Fruit fly (Drosophila melanogaster) whole organism, embryonic: Measurements from ENCODE around the gene CG7985.

ENCODE experiments used
- Blimp-1 ChIP-seq: fragments of 200-800 bp; sonication (Bioruptor generic); optimal IDR thresholded peaks from 3 replicates; lab custom pipeline; 2018; ENCODE audit warnings: missing biosample characterization, missing genetic modification characterization, mild to moderate bottlenecking, moderate library complexity, missing genetic modification reagents
- CG11504 ChIP-seq: fragments of 200-800 bp; sonication (Bioruptor generic); optimal IDR thresholded peaks from 3 replicates; lab custom pipeline; 2019; ENCODE audit warnings: missing biosample characterization, mild to moderate bottlenecking, missing genetic modification characterization, moderate library complexity
- CG11560 ChIP-seq: fragments of 200-800 bp; sonication (Bioruptor generic); IDR thresholded peaks from 3 replicates; pipeline ENCODE4 v1.3.6; 2022; ENCODE audit warnings: missing biosample characterization, missing genetic modification characterization
- CG12236 ChIP-seq: fragments of 200-800 bp; sonication (Bioruptor generic); optimal IDR thresholded peaks from 2 replicates; lab custom pipeline; 2016; ENCODE audit warnings: missing biosample characterization, missing genetic modification characterization
- CG1233 ChIP-seq: fragments of 200-800 bp; sonication (Bioruptor generic); optimal IDR thresholded peaks from 4 replicates; lab custom pipeline; 2018; ENCODE audit warnings: missing biosample characterization, mild to moderate bottlenecking, missing genetic modification characterization
- CG12659 ChIP-seq: fragments of 200-800 bp; sonication (Bioruptor generic); optimal IDR thresholded peaks from 3 replicates; lab custom pipeline; 2017; ENCODE audit warnings: mild to moderate bottlenecking, missing biosample characterization, missing genetic modification reagents, missing genetic modification characterization
- CG12744 ChIP-seq: fragments of 200-800 bp; sonication (Bioruptor generic); optimal IDR thresholded peaks from 2 replicates; lab custom pipeline; 2016; ENCODE audit warnings: missing biosample characterization, missing genetic modification characterization
- CG13624 ChIP-seq: fragments of 200-800 bp; sonication (Bioruptor generic); optimal IDR thresholded peaks from 2 replicates; lab custom pipeline; 2016; ENCODE audit warnings: missing biosample characterization, missing genetic modification characterization
- CG15269 ChIP-seq: fragments of 200-800 bp; sonication (Bioruptor generic); optimal IDR thresholded peaks from 2 replicates; lab custom pipeline; 2018; ENCODE audit warnings: missing biosample characterization, mild to moderate bottlenecking, missing genetic modification characterization, moderate library complexity
- CG16779 ChIP-seq: fragments of 200-800 bp; sonication (Bioruptor generic); IDR thresholded peaks from 2 replicates; pipeline ENCODE4 v1.3.6; 2022; ENCODE audit warnings: missing biosample characterization, missing genetic modification characterization
- CG17802 ChIP-seq: fragments of 200-800 bp; sonication (Bioruptor generic); optimal IDR thresholded peaks from 2 replicates; lab custom pipeline; 2018; ENCODE audit warnings: missing biosample characterization, mild to moderate bottlenecking, missing genetic modification characterization, moderate library complexity
- CG17829 ChIP-seq: fragments of 200-800 bp; optimal IDR thresholded peaks from 2 replicates; lab custom pipeline; 2019; ENCODE audit warnings: missing biosample characterization, mild to moderate bottlenecking, missing genetic modification characterization, moderate library complexity
- CG18262 ChIP-seq: fragments of 200-800 bp; optimal IDR thresholded peaks from 3 replicates; lab custom pipeline; 2019; ENCODE audit warnings: missing biosample characterization, mild to moderate bottlenecking, missing genetic modification characterization, moderate library complexity
- CG18476 ChIP-seq: fragments of 200-800 bp; sonication (Bioruptor generic); optimal IDR thresholded peaks from 2 replicates; lab custom pipeline; 2016; ENCODE audit warnings: missing biosample characterization, mild to moderate bottlenecking, missing genetic modification characterization
- CG33557 ChIP-seq: fragments of 200-800 bp; sonication (Bioruptor generic); optimal IDR thresholded peaks from 2 replicates; lab custom pipeline; 2019; ENCODE audit warnings: missing biosample characterization, mild to moderate bottlenecking, missing genetic modification characterization, moderate library complexity
- CG3407 ChIP-seq: fragments of 200-800 bp; sonication (Bioruptor generic); optimal IDR thresholded peaks from 2 replicates; lab custom pipeline; 2018; ENCODE audit warnings: missing biosample characterization, mild to moderate bottlenecking, missing genetic modification characterization
- CG34422 ChIP-seq: fragments of 200-800 bp; sonication (Bioruptor generic); IDR thresholded peaks from 3 replicates; pipeline ENCODE4 v1.3.6; 2022; ENCODE audit warnings: missing biosample characterization, missing genetic modification characterization
- CG4707 ChIP-seq: fragments of 200-800 bp; sonication (Bioruptor generic); optimal IDR thresholded peaks from 2 replicates; lab custom pipeline; 2018; ENCODE audit warnings: missing biosample characterization, mild to moderate bottlenecking, missing genetic modification characterization, moderate library complexity
- CG6683 ChIP-seq: fragments of 200-800 bp; sonication (Bioruptor generic); optimal IDR thresholded peaks from 2 replicates; lab custom pipeline; 2017; ENCODE audit warnings: missing biosample characterization, mild to moderate bottlenecking, missing genetic modification characterization, missing genetic modification reagents
- CG7745 ChIP-seq: fragments of 200-800 bp; sonication (Bioruptor generic); optimal IDR thresholded peaks from 2 replicates; lab custom pipeline; 2018; ENCODE audit warnings: missing biosample characterization, mild to moderate bottlenecking, missing genetic modification characterization, moderate library complexity
- CG8765 ChIP-seq: fragments of 200-800 bp; sonication (Bioruptor generic); IDR thresholded peaks from 2 replicates; pipeline ENCODE4 v1.3.6; 2022; ENCODE audit warnings: missing biosample characterization, missing genetic modification characterization
- CG9932 ChIP-seq: fragments of 200-800 bp; sonication (Bioruptor generic); IDR thresholded peaks from 2 replicates; pipeline ENCODE4 v1.3.6; 2022; ENCODE audit warnings: missing biosample characterization, missing genetic modification characterization
- Camta ChIP-seq: fragments of 200-800 bp; sonication (Bioruptor generic); optimal IDR thresholded peaks from 2 replicates; lab custom pipeline; 2016; ENCODE audit warnings: missing biosample characterization, missing genetic modification characterization
- Chrac-16 ChIP-seq: fragments of 200-800 bp; sonication (Bioruptor generic); optimal IDR thresholded peaks from 3 replicates; lab custom pipeline; 2016; ENCODE audit warnings: missing biosample characterization, missing genetic modification characterization
- D19A ChIP-seq: fragments of 200-800 bp; optimal IDR thresholded peaks from 3 replicates; lab custom pipeline; 2019; ENCODE audit warnings: missing biosample characterization, mild to moderate bottlenecking, missing genetic modification characterization, moderate library complexity
- E2f2 ChIP-seq: fragments of 200-800 bp; sonication (Bioruptor generic); IDR thresholded peaks from 2 replicates; pipeline ENCODE4 v1.3.6; 2022; ENCODE audit warnings: missing biosample characterization, missing genetic modification characterization
- Gug ChIP-seq: fragments of 200-800 bp; sonication (Bioruptor generic); IDR thresholded peaks from 4 replicates; pipeline ENCODE4 v1.3.6; 2022; ENCODE audit warnings: missing biosample characterization, missing genetic modification characterization
- Hr3 ChIP-seq: fragments of 200-800 bp; sonication (Bioruptor generic); optimal IDR thresholded peaks from 3 replicates; lab custom pipeline; 2016; ENCODE audit warnings: missing biosample characterization, missing genetic modification characterization
- MBD-R2 ChIP-seq: fragments of 200-800 bp; sonication (Bioruptor generic); IDR thresholded peaks from 2 replicates; pipeline ENCODE4 v1.3.6; 2022; ENCODE audit warnings: missing biosample characterization, missing genetic modification characterization
- Mad ChIP-seq: fragments of 200-800 bp; sonication (Bioruptor generic); optimal IDR thresholded peaks from 2 replicates; lab custom pipeline; 2016; ENCODE audit warnings: missing biosample characterization, missing genetic modification characterization
- Mrtf ChIP-seq: fragments of 200-800 bp; sonication (Bioruptor generic); IDR thresholded peaks from 3 replicates; pipeline ENCODE4 v1.3.6; 2022; ENCODE audit warnings: missing biosample characterization, missing genetic modification characterization
- NFAT ChIP-seq: fragments of 200-800 bp; sonication (Bioruptor generic); IDR thresholded peaks from 2 replicates; pipeline ENCODE4 v1.3.6; 2022; ENCODE audit warnings: missing biosample characterization, missing genetic modification characterization
- Neu2 ChIP-seq: fragments of 200-800 bp; sonication (Bioruptor generic); optimal IDR thresholded peaks from 3 replicates; lab custom pipeline; 2016; ENCODE audit warnings: missing biosample characterization, missing genetic modification characterization, borderline replicate concordance
- Ptx1 ChIP-seq: fragments of 200-800 bp; sonication (Bioruptor generic); IDR thresholded peaks from 2 replicates; pipeline ENCODE4 v1.3.6; 2022; ENCODE audit warnings: missing biosample characterization, missing genetic modification characterization
- Rfx ChIP-seq: fragments of 200-800 bp; sonication (Bioruptor generic); IDR thresholded peaks from 2 replicates; pipeline ENCODE4 v1.3.6; 2022; ENCODE audit warnings: missing biosample characterization, missing genetic modification characterization
- Trl ChIP-seq, 3 experiments: fragments of >200 bp in 2 of 3; fragments of 200-800 bp in 1 of 3; sonication (Bioruptor generic) in 1 of 3; optimal IDR thresholded peaks; 2 replicates in 1 of 3; 3 replicates in 2 of 3; lab custom pipeline; 2016 to 2017; ENCODE audit warnings: missing biosample characterization in 1 of 3, missing genetic modification characterization in 1 of 3
- al ChIP-seq: fragments of 200-800 bp; sonication (Bioruptor generic); IDR thresholded peaks from 2 replicates; pipeline ENCODE4 v1.3.6; 2022; ENCODE audit warnings: missing biosample characterization, missing genetic modification characterization
- disco-r ChIP-seq: fragments of 200-800 bp; sonication (Bioruptor generic); optimal IDR thresholded peaks from 2 replicates; lab custom pipeline; 2016; ENCODE audit warnings: missing biosample characterization, missing genetic modification characterization
- ftz-f1 ChIP-seq: fragments of 200-800 bp; sonication (Bioruptor generic); optimal IDR thresholded peaks from 2 replicates; lab custom pipeline; 2016; ENCODE audit warnings: missing biosample characterization, missing genetic modification characterization
- grn ChIP-seq: fragments of 200-800 bp; sonication (Bioruptor generic); optimal IDR thresholded peaks from 3 replicates; lab custom pipeline; 2017; ENCODE audit warnings: missing biosample characterization, missing genetic modification characterization
- jing ChIP-seq: fragments of 200-800 bp; sonication (Bioruptor generic); optimal IDR thresholded peaks from 2 replicates; lab custom pipeline; 2018; ENCODE audit warnings: missing biosample characterization, mild to moderate bottlenecking, missing genetic modification characterization
- kni ChIP-seq: fragments of 200-800 bp; sonication (Bioruptor generic); optimal IDR thresholded peaks from 3 replicates; lab custom pipeline; 2017; ENCODE audit warnings: mild to moderate bottlenecking, missing biosample characterization, missing genetic modification reagents, missing genetic modification characterization
- lola ChIP-seq, 3 experiments: fragments of >200 bp in 2 of 3; fragments of 200-800 bp in 1 of 3; sonication (Bioruptor generic) in 1 of 3; optimal IDR thresholded peaks; 2 replicates each; lab custom pipeline; 2017 to 2019; ENCODE audit warnings: missing biosample characterization in 3 of 3, missing genetic modification characterization in 3 of 3, mild to moderate bottlenecking in 1 of 3, moderate library complexity in 1 of 3
- nau ChIP-seq: fragments of 200-800 bp; sonication (Bioruptor generic); optimal IDR thresholded peaks from 3 replicates; lab custom pipeline; 2017; ENCODE audit warnings: missing biosample characterization, mild to moderate bottlenecking, missing genetic modification characterization, missing genetic modification reagents
- onecut ChIP-seq: fragments of 200-800 bp; sonication (Bioruptor generic); IDR thresholded peaks from 2 replicates; pipeline ENCODE4 v1.3.6; 2022; ENCODE audit warnings: missing biosample characterization, missing genetic modification characterization
- row ChIP-seq: fragments of 200-800 bp; sonication (Bioruptor generic); IDR thresholded peaks from 3 replicates; pipeline ENCODE4 v1.3.6; 2022; ENCODE audit warnings: missing biosample characterization, missing genetic modification characterization
- sd ChIP-seq: fragments of 200-800 bp; sonication (Bioruptor generic); optimal IDR thresholded peaks from 3 replicates; lab custom pipeline; 2018; ENCODE audit warnings: missing biosample characterization, mild to moderate bottlenecking, missing genetic modification characterization, moderate library complexity
- slbo ChIP-seq: fragments of 200-800 bp; sonication (Bioruptor generic); IDR thresholded peaks from 2 replicates; pipeline ENCODE4 v1.3.6; 2022; ENCODE audit warnings: missing biosample characterization, missing genetic modification characterization
- stc ChIP-seq: fragments of 200-800 bp; sonication (Bioruptor generic); IDR thresholded peaks from 2 replicates; pipeline ENCODE4 v1.3.6; 2022; ENCODE audit warnings: missing biosample characterization, missing genetic modification characterization
- vvl ChIP-seq: fragments of 200-800 bp; sonication (Bioruptor generic); IDR thresholded peaks from 2 replicates; pipeline ENCODE4 v1.3.6; 2022; ENCODE audit warnings: missing biosample characterization, missing genetic modification characterization

Gene CG7985

DNA sequence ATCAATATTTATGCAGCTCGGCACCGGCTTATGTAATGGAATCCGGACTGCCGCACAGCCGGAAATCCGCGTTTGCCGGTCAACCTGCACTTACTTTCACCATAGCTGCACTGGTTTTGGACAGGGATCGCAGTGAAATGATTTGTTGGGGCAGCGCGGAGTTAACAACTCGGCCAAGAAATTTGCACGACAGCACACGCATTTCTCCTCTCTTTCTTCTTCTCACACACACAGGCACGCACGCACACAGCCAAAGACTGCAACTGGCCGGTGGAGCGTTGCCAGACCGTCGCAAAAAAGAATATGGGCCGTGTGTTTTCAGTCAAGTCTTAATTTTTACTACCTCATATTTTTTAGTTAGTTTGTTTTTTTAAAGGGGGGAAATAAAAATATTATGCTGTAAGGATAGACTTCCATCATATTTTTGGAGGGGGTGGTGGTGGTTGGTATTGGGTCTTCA, 33.4 kb upstream of the CG7985 start (continued):
- no peak for TF ChIP-seq stc (GFP tag; lab: Robert Waterston, UW)
- TF ChIP-seq CG17802 = no peak
- TF ChIP-seq CG12744 (GFP tag; lab: Kevin White, UChicago) = no peak
- no peak for TF ChIP-seq jing (GFP tag; lab: Kevin White, UChicago)

DNA sequence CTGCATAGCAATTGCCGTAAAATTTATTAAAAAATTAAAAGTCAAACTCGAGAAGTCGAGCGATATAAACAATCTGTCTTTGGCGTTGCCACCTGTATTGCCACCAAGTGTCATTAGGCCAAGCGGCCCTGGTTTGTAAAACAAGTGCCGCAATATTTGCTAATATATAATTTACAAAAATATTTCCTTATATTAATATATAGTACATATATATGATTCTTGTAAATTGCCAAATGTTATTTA, 32.6 kb upstream of the CG7985 start, which contains the start of the genes CG7215 and Prx5:
Gene CG7215 (minus strand): TSS at position 101 of the 243 bp plus-strand sequence.
Gene Prx5 (minus strand): TSS at position 101 of the 243 bp plus-strand sequence.
- TF ChIP-seq onecut (no peak), Mad (GFP tag; lab: Kevin White, UChicago) (no peak), sd (no peak), Gug (GFP tag; lab: Robert Waterston, UW) (peak; percentile 48; the same call in 2 of the 4 replicates), Hr3 (GFP tag; lab: Kevin White, UChicago) (no peak), al (GFP tag; lab: Robert Waterston, UW) (no peak), CG6683 (GFP tag; lab: Kevin White, UChicago) (no peak), Mrtf (GFP tag; lab: Robert Waterston, UW) (no peak), lola (GFP tag; optimal IDR thresholded peaks at IDR 0.05; lab: Kevin White, UChicago) (no peak), vvl (GFP tag; lab: Robert Waterston, UW) (peak; percentile 7; the same call in 1 of the 2 replicates), CG34422 (GFP tag; lab: Robert Waterston, UW) (no peak), ftz-f1 (GFP tag; lab: Kevin White, UChicago) (no peak), CG8765 (GFP tag; lab: Robert Waterston, UW) (no peak), D19A (peak; percentile 18), Chrac-16 (GFP tag; lab: Kevin White, UChicago) (no peak), Camta (GFP tag; lab: Kevin White, UChicago) (no peak), CG9932 (GFP tag; lab: Robert Waterston, UW) (peak; percentile 26; the same call in 1 of the 2 replicates), CG13624 (GFP tag; lab: Kevin White, UChicago) (no peak), CG3407 (no peak), Blimp-1 (GFP tag; lab: Kevin White, UChicago) (no peak), CG12236 (GFP tag; lab: Kevin White, UChicago) (no peak), CG33557 (GFP tag; lab: Kevin White, UChicago) (no peak), CG4707 (GFP tag; lab: Kevin White, UChicago) (no peak), CG17829 (tag; lab: Kevin White, UChicago) (no peak), slbo (GFP tag; lab: Robert Waterston, UW) (peak; percentile 25; the same call in 1 of the 2 replicates), E2f2 (GFP tag; lab: Robert Waterston, UW) (peak; percentile 9; the same call in 1 of the 2 replicates), Ptx1 (GFP tag; lab: Robert Waterston, UW) (peak; percentile 31; the same call in 1 of the 2 replicates), MBD-R2 (GFP tag; lab: Robert Waterston, UW) (peak; percentile 15; the same call in 1 of the 2 replicates), CG18262 (tag; lab: Kevin White, UChicago) (no peak), CG15269 (no peak), CG12659 (GFP tag; lab: Kevin White, UChicago) (no peak), CG7745 (no peak), kni (no peak), disco-r (GFP tag; lab: Kevin White, UChicago) (no peak), NFAT (peak; percentile 25; the same call in 1 of the 2 replicates), Trl (optimal IDR thresholded peaks at IDR 0.05; lab: Kevin White, UChicago) (no peak), Trl (GFP tag; optimal IDR thresholded peaks at IDR 0.05; lab: Kevin White, UChicago) (no peak), CG11504 (tag; lab: Kevin White, UChicago) (no peak), CG16779 (GFP tag; lab: Robert Waterston, UW) (no peak), nau (GFP tag; lab: Kevin White, UChicago) (no peak), Rfx (peak; percentile 12; the same call in 1 of the 2 replicates), CG1233 (GFP tag; lab: Kevin White, UChicago) (no peak), row (peak; percentile 41), CG11560 (tag; lab: Robert Waterston, UW) (no peak), CG18476 (GFP tag; lab: Kevin White, UChicago) (no peak), Neu2 (GFP tag; lab: Kevin White, UChicago) (no peak), grn (no peak)
